Fruit fly (Drosophila melanogaster) whole organism, embryonic: ENCODE results near the gene Gga.

Experiments
- ATbp ChIP-seq: fragments of 200-800 bp; sonication (Bioruptor generic); optimal IDR thresholded peaks from 2 replicates; lab custom pipeline; 2017; ENCODE audit warnings: missing biosample characterization, mild to moderate bottlenecking, missing genetic modification characterization, missing genetic modification reagents
- CG10462 ChIP-seq: fragments of 200-800 bp; sonication (Bioruptor generic); optimal IDR thresholded peaks from 2 replicates; lab custom pipeline; 2016; ENCODE audit warnings: missing biosample characterization, missing genetic modification characterization
- CG11560 ChIP-seq: fragments of 200-800 bp; sonication (Bioruptor generic); IDR thresholded peaks from 3 replicates; pipeline ENCODE4 v1.3.6; 2022; ENCODE audit warnings: missing biosample characterization, missing genetic modification characterization
- CG13123 ChIP-seq: fragments of 200-800 bp; sonication (Bioruptor generic); optimal IDR thresholded peaks from 2 replicates; lab custom pipeline; 2016; ENCODE audit warnings: missing biosample characterization, missing genetic modification characterization
- CG14050 ChIP-seq: fragments of 200-800 bp; sonication (Bioruptor generic); IDR thresholded peaks from 3 replicates; pipeline ENCODE4 v1.3.6; 2022; ENCODE audit warnings: missing biosample characterization, missing genetic modification characterization
- CG1529 ChIP-seq: fragments of 200-800 bp; sonication (Bioruptor generic); optimal IDR thresholded peaks from 3 replicates; lab custom pipeline; 2018; ENCODE audit warnings: missing biosample characterization, missing genetic modification characterization
- CG1647 ChIP-seq: fragments of 200-800 bp; sonication (Bioruptor generic); optimal IDR thresholded peaks from 3 replicates; lab custom pipeline; 2016; ENCODE audit warnings: missing biosample characterization, missing genetic modification characterization
- CG18011 ChIP-seq: fragments of 200-800 bp; sonication (Bioruptor generic); optimal IDR thresholded peaks from 2 replicates; lab custom pipeline; 2017; ENCODE audit warnings: missing biosample characterization, missing genetic modification characterization, mild to moderate bottlenecking, moderate library complexity, missing genotype
- CG18262 ChIP-seq: fragments of 200-800 bp; optimal IDR thresholded peaks from 3 replicates; lab custom pipeline; 2019; ENCODE audit warnings: missing biosample characterization, mild to moderate bottlenecking, missing genetic modification characterization, moderate library complexity
- CG18764 ChIP-seq: fragments of 200-800 bp; sonication (Bioruptor generic); optimal IDR thresholded peaks from 3 replicates; lab custom pipeline; 2016; ENCODE audit warnings: missing biosample characterization, missing genetic modification characterization
- CG2202 ChIP-seq: fragments of 200-800 bp; sonication (Bioruptor generic); optimal IDR thresholded peaks from 2 replicates; lab custom pipeline; 2018; ENCODE audit warnings: missing biosample characterization, mild to moderate bottlenecking, missing genetic modification characterization
- CG32772 ChIP-seq: fragments of 200-800 bp; sonication (Bioruptor generic); IDR thresholded peaks from 2 replicates; pipeline ENCODE4 v1.3.6; 2022; ENCODE audit warnings: missing biosample characterization, missing genetic modification characterization
- CG34376 ChIP-seq: fragments of 200-800 bp; sonication (Bioruptor generic); optimal IDR thresholded peaks from 2 replicates; lab custom pipeline; 2018; ENCODE audit warnings: missing biosample characterization, mild to moderate bottlenecking, missing genetic modification characterization
- CG4282 ChIP-seq: fragments of 200-800 bp; sonication (Bioruptor generic); optimal IDR thresholded peaks from 2 replicates; lab custom pipeline; 2016; ENCODE audit warnings: missing biosample characterization, missing genetic modification characterization
- CG9215 ChIP-seq: fragments of 200-800 bp; sonication (Bioruptor generic); IDR thresholded peaks from 2 replicates; pipeline ENCODE4 v1.3.6; 2022; ENCODE audit warnings: missing biosample characterization, missing genetic modification characterization
- CG9727 ChIP-seq: fragments of 200-800 bp; sonication (Bioruptor generic); optimal IDR thresholded peaks from 3 replicates; lab custom pipeline; 2017; ENCODE audit warnings: missing biosample characterization, mild to moderate bottlenecking, missing genetic modification characterization
- Doc3 ChIP-seq: fragments of 200-800 bp; sonication (Bioruptor generic); IDR thresholded peaks from 3 replicates; pipeline ENCODE4 v1.3.6; 2022; ENCODE audit warnings: missing biosample characterization, missing genetic modification characterization; ENCODE audit not compliant: partially characterized antibody
- E2f2 ChIP-seq: fragments of 200-800 bp; sonication (Bioruptor generic); IDR thresholded peaks from 2 replicates; pipeline ENCODE4 v1.3.6; 2022; ENCODE audit warnings: missing biosample characterization, missing genetic modification characterization
- Fer3 ChIP-seq: fragments of 200-800 bp; sonication (Bioruptor generic); optimal IDR thresholded peaks from 2 replicates; lab custom pipeline; 2018; ENCODE audit warnings: missing biosample characterization, mild to moderate bottlenecking, missing genetic modification characterization, moderate library complexity
- Gug ChIP-seq: fragments of 200-800 bp; sonication (Bioruptor generic); IDR thresholded peaks from 4 replicates; pipeline ENCODE4 v1.3.6; 2022; ENCODE audit warnings: missing biosample characterization, missing genetic modification characterization
- Hmx ChIP-seq: fragments of 200-800 bp; sonication (Bioruptor generic); optimal IDR thresholded peaks from 2 replicates; lab custom pipeline; 2016; ENCODE audit warnings: missing biosample characterization, missing genetic modification characterization
- Hr51 ChIP-seq, 2 experiments: fragments of 200-800 bp; sonication (Bioruptor generic); optimal IDR thresholded peaks; 2 replicates in 1 of 2; 3 replicates in 1 of 2; lab custom pipeline; 2016 to 2018; ENCODE audit warnings: missing biosample characterization in 2 of 2, missing genetic modification characterization in 2 of 2, mild to moderate bottlenecking in 1 of 2, moderate library complexity in 1 of 2
- Lim3 ChIP-seq: fragments of 200-800 bp; sonication (Bioruptor generic); IDR thresholded peaks from 2 replicates; pipeline ENCODE4 v1.3.6; 2022; ENCODE audit warnings: missing biosample characterization, missing genetic modification characterization
- MESR4 ChIP-seq: fragments of 200-800 bp; sonication (Bioruptor generic); optimal IDR thresholded peaks from 2 replicates; lab custom pipeline; 2018; ENCODE audit warnings: missing biosample characterization, mild to moderate bottlenecking, missing genetic modification characterization, moderate library complexity
- NC2α ChIP-seq: fragments of 200-800 bp; sonication (Bioruptor generic); optimal IDR thresholded peaks from 2 replicates; lab custom pipeline; 2016; ENCODE audit warnings: missing biosample characterization, missing genetic modification characterization
- Nf-YB ChIP-seq: fragments of 200-800 bp; sonication (Bioruptor generic); optimal IDR thresholded peaks from 3 replicates; lab custom pipeline; 2019; ENCODE audit warnings: missing biosample characterization, mild to moderate bottlenecking, missing genetic modification characterization, moderate library complexity
- Trl ChIP-seq, 3 experiments: fragments of >200 bp in 2 of 3; fragments of 200-800 bp in 1 of 3; sonication (Bioruptor generic) in 1 of 3; optimal IDR thresholded peaks; 2 replicates in 1 of 3; 3 replicates in 2 of 3; lab custom pipeline; 2016 to 2017; ENCODE audit warnings: missing biosample characterization in 1 of 3, missing genetic modification characterization in 1 of 3
- Usf ChIP-seq: fragments of 200-800 bp; sonication (Bioruptor generic); optimal IDR thresholded peaks from 2 replicates; lab custom pipeline; 2017; ENCODE audit warnings: missing genotype, missing biosample characterization, missing genetic modification characterization
- ac ChIP-seq: fragments of 200-800 bp; sonication (Bioruptor generic); optimal IDR thresholded peaks from 3 replicates; lab custom pipeline; 2017; ENCODE audit warnings: missing biosample characterization, mild to moderate bottlenecking, missing genetic modification characterization
- az2 ChIP-seq: fragments of 200-800 bp; sonication (Bioruptor generic); optimal IDR thresholded peaks from 3 replicates; lab custom pipeline; 2016; ENCODE audit warnings: missing biosample characterization, missing genetic modification characterization
- bbx ChIP-seq: fragments of 200-800 bp; sonication (Bioruptor generic); IDR thresholded peaks from 2 replicates; pipeline ENCODE4 v1.3.6; 2022; ENCODE audit warnings: missing biosample characterization, missing genetic modification characterization; ENCODE audit not compliant: partially characterized antibody
- bowl ChIP-seq: fragments of 200-800 bp; sonication (Bioruptor generic); IDR thresholded peaks from 2 replicates; pipeline ENCODE4 v1.3.6; 2022; ENCODE audit warnings: missing biosample characterization, missing genetic modification characterization
- caup ChIP-seq: fragments of 200-800 bp; sonication (Bioruptor generic); optimal IDR thresholded peaks from 3 replicates; lab custom pipeline; 2017; ENCODE audit warnings: missing biosample characterization, mild to moderate bottlenecking, missing genetic modification characterization, moderate library complexity; ENCODE audit not compliant: severe bottlenecking
- cg ChIP-seq: fragments of 200-800 bp; sonication (Bioruptor generic); optimal IDR thresholded peaks from 3 replicates; lab custom pipeline; 2019; ENCODE audit warnings: missing biosample characterization, mild to moderate bottlenecking, missing genetic modification characterization, moderate library complexity
- disco-r ChIP-seq: fragments of 200-800 bp; sonication (Bioruptor generic); optimal IDR thresholded peaks from 2 replicates; lab custom pipeline; 2016; ENCODE audit warnings: missing biosample characterization, missing genetic modification characterization
- dysf ChIP-seq: fragments of 200-800 bp; sonication (Bioruptor generic); IDR thresholded peaks from 3 replicates; pipeline ENCODE4 v1.3.6; 2022; ENCODE audit warnings: missing biosample characterization, missing genetic modification characterization
- fd3F ChIP-seq: fragments of 200-800 bp; sonication (Bioruptor generic); optimal IDR thresholded peaks from 2 replicates; lab custom pipeline; 2018; ENCODE audit warnings: missing biosample characterization, mild to moderate bottlenecking, missing genetic modification characterization, moderate library complexity
- hb ChIP-seq: fragments of 200-800 bp; sonication (Bioruptor generic); IDR thresholded peaks from 3 replicates; pipeline ENCODE4 v1.3.6; 2022; ENCODE audit warnings: missing biosample characterization, missing genetic modification characterization; ENCODE audit not compliant: partially characterized antibody
- hbn ChIP-seq: fragments of 200-800 bp; sonication (Bioruptor generic); IDR thresholded peaks from 2 replicates; pipeline ENCODE4 v1.3.6; 2022; ENCODE audit warnings: missing biosample characterization, missing genetic modification characterization; ENCODE audit not compliant: partially characterized antibody
- kah ChIP-seq: fragments of 200-800 bp; sonication (Bioruptor generic); optimal IDR thresholded peaks from 2 replicates; lab custom pipeline; 2018; ENCODE audit warnings: missing biosample characterization, mild to moderate bottlenecking, missing genetic modification characterization
- luna ChIP-seq: fragments of 200-800 bp; sonication (Bioruptor generic); optimal IDR thresholded peaks from 2 replicates; lab custom pipeline; 2016; ENCODE audit warnings: missing biosample characterization, missing genetic modification characterization
- mirr ChIP-seq: fragments of 200-800 bp; sonication (Bioruptor generic); optimal IDR thresholded peaks from 3 replicates; lab custom pipeline; 2018; ENCODE audit warnings: missing biosample characterization, mild to moderate bottlenecking, missing genetic modification characterization
- pb ChIP-seq: fragments of 200-800 bp; sonication (Bioruptor generic); optimal IDR thresholded peaks from 3 replicates; lab custom pipeline; 2016; ENCODE audit warnings: missing biosample characterization, missing genetic modification characterization
- phol ChIP-seq: fragments of 200-800 bp; sonication (Bioruptor generic); optimal IDR thresholded peaks from 3 replicates; lab custom pipeline; 2018; ENCODE audit warnings: missing biosample characterization, mild to moderate bottlenecking, missing genetic modification characterization, moderate library complexity
- repo ChIP-seq: fragments of 200-800 bp; sonication (Bioruptor generic); optimal IDR thresholded peaks from 2 replicates; lab custom pipeline; 2016; ENCODE audit warnings: missing biosample characterization, missing genetic modification characterization
- ro ChIP-seq: fragments of 200-800 bp; sonication (Bioruptor generic); IDR thresholded peaks from 2 replicates; pipeline ENCODE4 v1.3.6; 2022; ENCODE audit warnings: missing biosample characterization, missing genetic modification characterization
- sima ChIP-seq: fragments of 200-800 bp; sonication (Bioruptor generic); optimal IDR thresholded peaks from 2 replicates; lab custom pipeline; 2016; ENCODE audit warnings: missing biosample characterization, missing genetic modification characterization
- sna ChIP-seq: fragments of 200-800 bp; sonication (Bioruptor generic); IDR thresholded peaks from 2 replicates; pipeline ENCODE4 v1.3.6; 2022; ENCODE audit warnings: missing biosample characterization, missing genetic modification characterization; ENCODE audit not compliant: partially characterized antibody
- ssp ChIP-seq: fragments of 200-800 bp; sonication (Bioruptor generic); IDR thresholded peaks from 2 replicates; pipeline ENCODE4 v1.3.6; 2022; ENCODE audit warnings: missing biosample characterization, missing genetic modification characterization
- stwl ChIP-seq: fragments of 200-800 bp; sonication (Bioruptor generic); optimal IDR thresholded peaks from 3 replicates; lab custom pipeline; 2018; ENCODE audit warnings: missing biosample characterization, mild to moderate bottlenecking, missing genetic modification characterization, moderate library complexity

Gga gene

DNA sequence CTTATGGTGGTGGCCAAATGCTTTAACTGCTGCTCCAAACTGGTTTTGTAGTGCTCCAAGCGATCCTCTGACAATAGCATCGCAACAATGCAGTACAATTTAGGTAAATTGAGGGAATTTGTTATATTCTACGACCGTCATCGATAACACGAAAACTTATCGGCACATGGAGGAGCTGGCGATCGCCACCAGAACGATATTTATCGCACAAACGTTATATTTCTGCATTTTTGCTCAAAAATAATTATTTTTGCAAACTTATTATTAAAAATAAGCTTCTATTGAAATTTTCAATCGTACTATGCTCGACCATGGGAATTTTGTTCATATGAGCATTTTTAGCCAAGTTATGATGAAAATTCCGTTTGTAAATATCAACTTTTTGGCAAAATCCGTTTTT is 44.4 kb upstream of the Gga start, which contains the start of gene CG15317 (continued):
- TF ChIP-seq pb (no peak), phol (tag; lab: Kevin White, UChicago) (no peak), ro (GFP tag; lab: Robert Waterston, UW) (no peak), kah (GFP tag; lab: Kevin White, UChicago) (no peak), CG1647 (GFP tag; lab: Kevin White, UChicago) (no peak), disco-r (GFP tag; lab: Kevin White, UChicago) (no peak), E2f2 (GFP tag; lab: Robert Waterston, UW) (0 out of 2 replicates have a peak, but pooled peaks have one; percentile 20), sna (GFP tag; lab: Robert Waterston, UW) (0 out of 2 replicates have a peak, but pooled peaks have one; percentile 41), MESR4 (GFP tag; lab: Kevin White, UChicago) (peak; percentile 40), caup (no peak), dysf (GFP tag; lab: Robert Waterston, UW) (no peak), ssp (GFP tag; lab: Robert Waterston, UW) (no peak), bowl (no peak), Doc3 (GFP tag; lab: Robert Waterston, UW) (peak; percentile 73; the same call in 2 of the 3 replicates), stwl (tag; lab: Kevin White, UChicago) (peak; percentile 45), CG9727 (GFP tag; lab: Kevin White, UChicago) (no peak), hb (peak; percentile 61; the same call in 1 of the 3 replicates), mirr (GFP tag; lab: Kevin White, UChicago) (no peak), CG13123 (GFP tag; lab: Kevin White, UChicago) (no peak), CG10462 (no peak), Fer3 (no peak), bbx (GFP tag; lab: Robert Waterston, UW) (peak; percentile 77), hbn (peak; percentile 78), Hr51 (GFP tag; optimal IDR thresholded peaks at IDR 0.05; lab: Kevin White, UChicago) (no peak), CG14050 (GFP tag; lab: Robert Waterston, UW) (no peak), fd3F (GFP tag; lab: Kevin White, UChicago) (no peak), CG9215 (GFP tag; lab: Robert Waterston, UW) (no peak), Gug (GFP tag; lab: Robert Waterston, UW) (no peak), az2 (GFP tag; lab: Kevin White, UChicago) (no peak), sima (GFP tag; lab: Kevin White, UChicago) (no peak), CG4282 (GFP tag; lab: Kevin White, UChicago) (no peak), CG18764 (GFP tag; lab: Kevin White, UChicago) (no peak), ac (GFP tag; lab: Kevin White, UChicago) (no peak), CG1529 (no peak), ATbp (GFP tag; lab: Kevin White, UChicago) (no peak), CG11560 (tag; lab: Robert Waterston, UW) (no peak), NC2α (GFP tag; lab: Kevin White, UChicago) (no peak), Trl (optimal IDR thresholded peaks at IDR 0.05; lab: Kevin White, UChicago) (no peak), Trl (GFP tag; optimal IDR thresholded peaks at IDR 0.05; lab: Kevin White, UChicago) (no peak), Hmx (GFP tag; lab: Kevin White, UChicago) (no peak), Lim3 (no peak), repo (no peak), CG2202 (no peak), cg (GFP tag; lab: Kevin White, UChicago) (no peak), CG18262 (tag; lab: Kevin White, UChicago) (no peak), luna (GFP tag; lab: Kevin White, UChicago) (no peak), CG34376 (GFP tag; lab: Kevin White, UChicago) (no peak), CG18011 (no peak), CG32772 (no peak), Usf (GFP tag; lab: Kevin White, UChicago) (no peak), Nf-YB (GFP tag; lab: Kevin White, UChicago) (no peak)
